Worm (Caenorhabditis elegans): ENCODE measurements around the gene ocr-1.

ce11 chrV:10718037-10718436 lies 46.1 kb upstream of the ocr-1 start:
- TF ChIP-seq ama-1 (optimal IDR thresholded peaks at IDR 0.05) (no peak), F13C5.2 (tag; optimal IDR thresholded peaks at IDR 0.05) (no peak), tra-4 (tag; optimal IDR thresholded peaks at IDR 0.05) (no peak), tbx-11 (GFP tag; IDR thresholded peaks at IDR 0.05) (no peak), ceh-13 (GFP tag; optimal IDR thresholded peaks at IDR 0.05) (no peak), aly-1 (tag; optimal IDR thresholded peaks at IDR 0.05) (no peak), flt-1 (GFP tag; IDR thresholded peaks at IDR 0.05) (no peak), scrt-1 (GFP tag; IDR thresholded peaks at IDR 0.05) (no peak), B0310.2 (tag; optimal IDR thresholded peaks at IDR 0.05) (no peak), hnd-1 (tag; optimal IDR thresholded peaks at IDR 0.05) (no peak)

Measured in whole organism, early embryonic.